Worm (Caenorhabditis elegans) whole organism, midembryonic: ENCODE data around the gene bicd-1.

ENCODE experiments used
- T22C8.4 ChIP-seq: fragments of 200-800 bp; sonication (Bioruptor generic); IDR thresholded peaks from 2 replicates; pipeline ENCODE4 v1.3.6; 2022; ENCODE audit warnings: missing genetic modification characterization, missing compliant biosample characterization
- cog-1 ChIP-seq: sonication (generic microtip); optimal IDR thresholded peaks from 2 replicates; lab custom pipeline; 2016; ENCODE audit warnings: missing genetic modification characterization, missing compliant biosample characterization
- flt-1 ChIP-seq: fragments of 200-800 bp; sonication (Bioruptor generic); IDR thresholded peaks from 2 replicates; pipeline ENCODE4 v1.3.6; 2022; ENCODE audit warnings: missing genetic modification characterization, missing compliant biosample characterization
- klf-2 ChIP-seq: fragments of 200-800 bp; sonication (Bioruptor generic); conservative IDR thresholded peaks from 2 replicates; pipeline ENCODE4 v1.3.6; 2022; ENCODE audit warnings: missing genetic modification reagents, missing genetic modification characterization, missing compliant biosample characterization
- med-1 ChIP-seq: sonication (generic microtip); optimal IDR thresholded peaks from 2 replicates; lab custom pipeline; 2017; ENCODE audit warnings: missing genetic modification characterization, mild to moderate bottlenecking, missing compliant biosample characterization, antibody characterized with exemption, missing genetic modification reagents; ENCODE audit not compliant: insufficient read depth
- ref-1 ChIP-seq: fragments of 200-800 bp; sonication (Bioruptor generic); conservative IDR thresholded peaks from 2 replicates; pipeline ENCODE4 v1.3.6; 2022; ENCODE audit warnings: missing genetic modification reagents, missing genetic modification characterization, missing compliant biosample characterization
- tab-1 ChIP-seq: fragments of 200-800 bp; sonication (Bioruptor generic); IDR thresholded peaks from 2 replicates; pipeline ENCODE4 v1.3.6; 2022; ENCODE audit warnings: missing genetic modification characterization, missing compliant biosample characterization
- ztf-23 ChIP-seq: fragments of 200-800 bp; sonication (Bioruptor generic); IDR thresholded peaks from 2 replicates; pipeline ENCODE4 v1.3.6; 2022; ENCODE audit warnings: missing genetic modification reagents, missing genetic modification characterization, missing compliant biosample characterization
- ztf-29 ChIP-seq: fragments of 200-800 bp; sonication (Bioruptor generic); IDR thresholded peaks from 2 replicates; pipeline ENCODE4 v1.3.6; 2022; ENCODE audit warnings: missing genetic modification reagents, missing genetic modification characterization, missing compliant biosample characterization

Gene bicd-1

DNA sequence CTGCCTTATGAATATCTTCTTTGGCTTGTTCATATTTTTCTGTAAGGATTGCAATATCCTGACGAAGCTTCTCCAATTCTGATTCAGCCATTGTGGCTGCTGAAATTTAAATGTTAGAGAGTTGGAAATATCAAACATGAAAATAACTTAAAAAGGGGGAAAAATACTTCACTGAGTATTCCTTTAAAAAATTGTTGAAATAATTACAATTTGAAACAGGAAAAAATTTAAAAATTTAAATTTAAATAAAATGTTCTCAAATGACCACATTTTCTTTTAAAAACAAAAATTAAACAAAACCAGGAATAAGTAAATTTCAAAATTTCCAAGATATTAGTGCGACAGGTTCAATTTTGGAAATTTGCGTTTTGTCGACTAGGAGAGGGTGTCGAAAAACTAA is at the start of gene bicd-1:
bicd-1 (minus strand) TSS at position 101 of the 400 bp plus-strand sequence.
- TF ChIP-seq ref-1 (GFP tag; lab: Robert Waterston, UW): no peak
- no peak for TF ChIP-seq flt-1 (GFP tag; lab: Robert Waterston, UW)
- TF ChIP-seq ztf-29 (GFP tag; lab: Robert Waterston, UW): no peak
- no peak for TF ChIP-seq med-1 (GFP tag; lab: Kevin White, UChicago)
- no peak for TF ChIP-seq klf-2
- no peak for TF ChIP-seq T22C8.4 (GFP tag; lab: Robert Waterston, UW)
- TF ChIP-seq cog-1 (tag; lab: Kevin White, UChicago): no peak
- TF ChIP-seq ztf-23 (GFP tag; lab: Robert Waterston, UW): no peak
- no peak for TF ChIP-seq tab-1 (GFP tag; lab: Robert Waterston, UW)

DNA sequence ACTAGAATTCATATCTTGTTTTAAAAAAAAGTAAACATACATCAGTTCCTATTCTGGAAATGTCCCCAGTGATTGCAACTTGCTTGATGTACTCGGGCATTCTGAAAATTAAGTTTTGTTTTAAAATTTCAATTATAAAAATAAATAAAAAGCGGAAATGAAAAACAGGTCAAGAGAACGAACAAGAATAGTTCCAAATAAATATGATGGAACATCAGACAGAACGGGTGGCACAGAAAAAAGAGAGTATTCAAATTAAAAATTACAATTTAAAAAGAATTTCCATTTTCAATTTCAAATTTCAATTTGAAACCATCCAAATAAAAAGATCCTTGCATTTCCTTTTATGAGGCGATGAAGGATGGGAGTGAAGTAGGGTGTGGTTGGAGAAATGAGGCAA is 49.1 kb upstream of the bicd-1 start, which contains the start of gene C01B10.3:
C01B10.3 (minus strand) TSS at position 101 of the 400 bp plus-strand sequence.
- no peak for TF ChIP-seq ref-1 (GFP tag; lab: Robert Waterston, UW)
- TF ChIP-seq flt-1 (GFP tag; lab: Robert Waterston, UW): no peak
- TF ChIP-seq ztf-29 (GFP tag; lab: Robert Waterston, UW): no peak
- no peak for TF ChIP-seq ztf-23 (GFP tag; lab: Robert Waterston, UW)
- no peak for TF ChIP-seq klf-2
- no peak for TF ChIP-seq T22C8.4 (GFP tag; lab: Robert Waterston, UW)
- no peak for TF ChIP-seq med-1 (GFP tag; lab: Kevin White, UChicago)
- TF ChIP-seq cog-1 (tag; lab: Kevin White, UChicago): no peak
- TF ChIP-seq tab-1 (GFP tag; lab: Robert Waterston, UW): no peak

DNA sequence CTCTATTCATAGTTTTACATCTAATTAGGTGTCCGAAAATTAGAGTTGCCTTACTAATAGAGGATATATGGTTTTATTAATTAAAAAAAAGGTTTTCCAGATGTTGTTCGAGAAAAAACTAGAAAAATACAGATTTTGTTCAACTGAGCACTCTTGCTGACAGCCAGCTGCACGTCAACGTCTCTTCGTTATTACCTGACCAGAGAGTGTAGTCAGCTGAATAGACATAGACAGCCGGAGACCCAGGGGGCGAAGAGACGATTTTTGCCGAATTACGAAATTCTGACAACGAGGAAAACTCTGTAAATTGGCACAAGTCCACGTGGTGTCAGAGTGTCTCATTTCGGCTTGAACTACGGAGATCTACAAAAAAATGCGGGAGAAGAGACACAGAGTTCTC is 46.5 kb upstream of the bicd-1 start:
- TF ChIP-seq ztf-29 (GFP tag; lab: Robert Waterston, UW) (no peak), cog-1 (tag; lab: Kevin White, UChicago) (no peak), klf-2 (no peak), ztf-23 (GFP tag; lab: Robert Waterston, UW) (no peak), ref-1 (GFP tag; lab: Robert Waterston, UW) (no peak), T22C8.4 (GFP tag; lab: Robert Waterston, UW) (no peak), tab-1 (GFP tag; lab: Robert Waterston, UW) (no peak), med-1 (GFP tag; lab: Kevin White, UChicago) (no peak), flt-1 (GFP tag; lab: Robert Waterston, UW) (no peak)

DNA sequence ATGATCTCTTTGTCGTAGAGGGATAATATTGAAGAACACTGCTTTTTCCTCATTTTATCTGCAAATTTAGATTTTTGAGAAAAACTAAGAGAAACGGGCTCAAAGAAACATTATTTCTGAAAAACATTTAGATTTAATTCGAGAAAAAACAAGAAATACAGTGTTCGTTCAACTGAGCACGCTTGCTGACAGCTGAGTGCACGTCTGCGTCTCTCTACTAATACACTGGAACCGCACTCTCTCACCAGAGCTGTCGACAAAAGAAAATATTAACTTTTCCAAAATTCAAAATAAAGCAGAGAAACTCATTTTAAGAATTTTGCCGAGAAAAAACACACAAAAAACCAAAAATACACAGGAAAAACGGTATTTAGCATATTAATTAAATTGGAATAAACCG is 41.2 kb upstream of the bicd-1 start, which contains the start of gene drh-1:
drh-1 (minus strand) TSS at position 58 of the 400 bp plus-strand sequence.
- TF ChIP-seq tab-1 (GFP tag; lab: Robert Waterston, UW): no peak
- TF ChIP-seq klf-2: no peak
- TF ChIP-seq cog-1 (tag; lab: Kevin White, UChicago): no peak
- TF ChIP-seq ztf-23 (GFP tag; lab: Robert Waterston, UW): no peak
- no peak for TF ChIP-seq ztf-29 (GFP tag; lab: Robert Waterston, UW)
- TF ChIP-seq med-1 (GFP tag; lab: Kevin White, UChicago): no peak

DNA sequence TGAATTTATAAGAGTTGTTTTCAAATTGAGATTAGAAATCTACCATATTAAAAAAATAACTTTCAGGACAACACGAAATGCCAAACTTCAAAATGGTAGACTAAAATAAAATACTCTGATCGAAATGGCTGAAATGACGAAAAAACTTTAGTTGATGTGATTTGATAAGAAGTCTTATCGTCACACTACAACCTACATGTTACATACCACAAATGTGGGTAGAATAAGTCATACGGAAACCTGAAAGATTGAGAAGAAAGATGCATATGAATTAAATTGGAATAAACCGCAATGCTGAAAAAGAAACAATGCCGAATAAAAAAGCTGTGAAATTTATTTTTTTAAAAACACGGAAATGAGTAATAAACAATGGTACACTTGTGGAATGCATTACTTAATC is 34.9 kb upstream of the bicd-1 start:
- TF ChIP-seq tab-1 (GFP tag; lab: Robert Waterston, UW) (no peak), T22C8.4 (GFP tag; lab: Robert Waterston, UW) (no peak), flt-1 (GFP tag; lab: Robert Waterston, UW) (no peak), ref-1 (GFP tag; lab: Robert Waterston, UW) (no peak)

DNA sequence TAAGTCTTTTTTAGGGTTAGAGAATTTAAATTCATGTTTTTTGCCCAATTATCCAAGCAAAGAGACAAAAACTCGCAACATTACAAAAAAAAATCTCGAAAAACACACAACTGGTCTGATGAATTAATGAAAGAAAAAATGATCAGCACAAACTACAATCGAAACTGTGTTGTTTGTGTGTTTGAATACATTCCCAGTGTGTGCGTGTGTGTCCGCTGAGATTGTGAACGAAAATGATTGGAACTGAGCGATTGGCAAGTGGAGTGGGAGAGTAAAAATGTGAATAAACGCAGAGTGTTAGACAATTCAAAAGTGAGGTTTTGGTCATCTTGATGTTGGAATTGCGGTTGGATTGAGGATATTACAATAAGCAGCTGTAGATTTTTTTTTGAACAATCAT is 34.4 kb upstream of the bicd-1 start:
- TF ChIP-seq ztf-29 (GFP tag; lab: Robert Waterston, UW) (no peak), T22C8.4 (GFP tag; lab: Robert Waterston, UW) (no peak), tab-1 (GFP tag; lab: Robert Waterston, UW) (no peak), flt-1 (GFP tag; lab: Robert Waterston, UW) (no peak), med-1 (GFP tag; lab: Kevin White, UChicago) (no peak), klf-2 (no peak), ztf-23 (GFP tag; lab: Robert Waterston, UW) (no peak), cog-1 (tag; lab: Kevin White, UChicago) (no peak), ref-1 (GFP tag; lab: Robert Waterston, UW) (no peak)

DNA sequence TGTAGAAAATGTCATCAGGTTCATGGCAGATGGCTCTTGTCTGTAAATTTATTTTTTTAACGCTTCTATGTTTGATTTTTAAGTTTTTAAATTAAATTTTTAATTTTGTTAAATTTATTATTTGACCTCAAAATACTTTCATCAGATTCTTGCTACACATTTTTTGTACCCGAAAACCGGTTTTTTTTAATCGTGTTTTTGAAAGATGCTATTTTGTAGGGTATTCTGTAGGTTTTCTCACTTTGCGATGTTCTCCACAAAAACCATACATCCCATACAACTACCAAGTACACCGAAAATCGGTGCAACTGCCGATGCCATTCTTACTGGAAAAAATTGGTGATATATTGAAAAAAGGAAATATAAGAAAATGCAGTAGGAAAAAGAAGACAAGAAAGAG is 33.7 kb upstream of the bicd-1 start, which contains the start of gene nstp-2:
nstp-2 (minus strand) TSS at position 326 of the 400 bp plus-strand sequence.
- no peak for TF ChIP-seq ref-1 (GFP tag; lab: Robert Waterston, UW)
- TF ChIP-seq tab-1 (GFP tag; lab: Robert Waterston, UW): no peak

DNA sequence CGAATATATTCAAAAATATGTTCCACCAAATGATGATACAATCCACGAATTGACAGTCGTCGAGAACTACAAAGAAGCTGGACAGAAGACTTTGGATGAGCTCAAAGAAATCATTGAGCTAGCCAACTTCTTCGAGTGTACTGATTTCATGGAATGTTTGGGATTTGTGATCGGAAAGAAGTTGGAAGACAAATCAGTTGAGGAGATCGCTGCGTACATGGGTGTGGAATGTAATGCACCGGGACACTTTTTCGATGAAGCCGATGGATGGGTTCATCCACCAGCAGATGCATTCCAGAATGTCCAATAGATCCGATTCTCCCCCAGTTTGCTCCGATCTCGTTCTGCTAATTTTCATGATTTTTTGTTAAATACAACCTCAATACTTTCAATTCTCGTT is 31.4 kb upstream of the bicd-1 start:
- TF ChIP-seq tab-1 (GFP tag; lab: Robert Waterston, UW): no peak
- TF ChIP-seq ref-1 (GFP tag; lab: Robert Waterston, UW): no peak
- TF ChIP-seq med-1 (GFP tag; lab: Kevin White, UChicago): no peak
- TF ChIP-seq cog-1 (tag; lab: Kevin White, UChicago): no peak

DNA sequence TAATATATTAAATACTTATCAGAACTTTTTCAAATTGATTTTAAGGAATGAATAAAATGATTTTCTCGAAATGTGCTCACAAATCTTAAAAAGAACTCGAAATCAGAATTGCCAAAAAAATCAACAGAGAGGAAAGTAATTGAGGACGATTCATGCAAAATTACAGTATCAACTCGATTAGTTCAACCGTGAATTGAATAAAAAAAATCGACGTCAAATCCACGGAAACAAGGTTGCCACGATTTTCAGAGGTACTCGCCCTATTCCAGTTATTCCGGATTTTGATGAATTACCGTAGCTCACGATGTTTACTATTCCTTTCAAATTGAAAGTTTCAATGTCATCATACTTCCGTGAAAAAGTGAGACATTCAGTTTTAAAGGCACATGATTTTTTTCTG is 30.2 kb upstream of the bicd-1 start, which contains the start of gene F15B10.3:
F15B10.3 (plus strand) TSS at position 301 of the 400 bp plus-strand sequence.
- no peak for TF ChIP-seq flt-1 (GFP tag; lab: Robert Waterston, UW)
- TF ChIP-seq ztf-29 (GFP tag; lab: Robert Waterston, UW): no peak
- TF ChIP-seq ztf-23 (GFP tag; lab: Robert Waterston, UW): no peak
- no peak for TF ChIP-seq ref-1 (GFP tag; lab: Robert Waterston, UW)
- no peak for TF ChIP-seq T22C8.4 (GFP tag; lab: Robert Waterston, UW)
- no peak for TF ChIP-seq tab-1 (GFP tag; lab: Robert Waterston, UW)
- TF ChIP-seq klf-2: no peak
- TF ChIP-seq med-1 (GFP tag; lab: Kevin White, UChicago): no peak
- no peak for TF ChIP-seq cog-1 (tag; lab: Kevin White, UChicago)
